Worm (Caenorhabditis elegans): ENCODE measurements around the gene dnj-18.

DNA sequence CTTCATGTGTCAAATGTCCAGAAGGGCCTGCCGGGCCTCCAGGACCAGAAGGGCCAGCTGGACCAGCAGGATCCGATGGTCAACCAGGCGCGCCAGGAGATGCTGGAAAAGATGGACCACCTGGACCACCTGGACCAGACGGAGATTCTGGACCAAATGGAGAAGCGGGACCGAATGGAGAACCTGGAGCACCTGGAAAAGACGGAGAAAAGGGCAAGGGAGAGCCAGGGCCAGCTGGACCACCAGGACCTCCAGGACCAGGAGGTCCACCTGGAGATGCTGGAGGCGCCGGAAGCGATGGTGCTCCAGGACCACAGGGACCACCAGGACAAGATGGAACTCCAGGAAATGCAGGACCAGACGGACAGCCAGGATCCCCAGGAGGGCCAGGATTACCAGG is 50.7 kb downstream of the dnj-18 start:
- TF ChIP-seq lin-39 (tag; optimal IDR thresholded peaks at IDR 0.05) (no peak), nhr-76 (tag; optimal IDR thresholded peaks at IDR 0.05) (no peak), mdl-1 (tag; optimal IDR thresholded peaks at IDR 0.05) (no peak), ceh-82 (tag; optimal IDR thresholded peaks at IDR 0.05) (no peak), nhr-77 (tag; optimal IDR thresholded peaks at IDR 0.05) (no peak), nhr-11 (tag; optimal IDR thresholded peaks at IDR 0.05) (no peak), elt-2 (tag; optimal IDR thresholded peaks at IDR 0.05) (no peak), skn-1 (tag; optimal IDR thresholded peaks at IDR 0.05) (no peak), ZK546.5 (tag; optimal IDR thresholded peaks at IDR 0.05) (no peak), elt-1 (tag; optimal IDR thresholded peaks at IDR 0.05) (no peak)
